Worm (Caenorhabditis elegans): ENCODE measurements around the gene fbxa-72.

ce11 chrV:628527-628926, 48.0 kb downstream of the fbxa-72 start, which contains the start of gene F48G7.9:
- TF ChIP-seq dmd-4 (tag; optimal IDR thresholded peaks at IDR 0.05; ENCODE audit: borderline replicate concordance), result no peak
- TF ChIP-seq pqm-1 (tag; optimal IDR thresholded peaks at IDR 0.05), result no peak
- no peak for TF ChIP-seq zip-5 (tag; optimal IDR thresholded peaks at IDR 0.05)
- TF ChIP-seq ama-1 (optimal IDR thresholded peaks at IDR 0.05), result no peak
- TF ChIP-seq unc-55 (GFP tag; optimal IDR thresholded peaks at IDR 0.05), result no peak
- no peak for TF ChIP-seq F13H6.1 (tag; optimal IDR thresholded peaks at IDR 0.05)
- TF ChIP-seq pag-3 (tag; optimal IDR thresholded peaks at IDR 0.05; ENCODE audit: borderline replicate concordance), result no peak

Data from whole organism, late embryonic.